Worm (Caenorhabditis elegans) whole organism, young adult: Measurements from ENCODE around the gene pyc-1.

Experiments
- B0035.1 ChIP-seq: sonication (generic microtip); optimal IDR thresholded peaks from 2 replicates; lab custom pipeline; 2016; ENCODE audit warnings: missing genetic modification characterization, mild to moderate bottlenecking, missing compliant biosample characterization, missing genotype, missing genetic modification reagents
- B0336.3 ChIP-seq: fragments of 200-800 bp; sonication (Bioruptor generic); IDR thresholded peaks from 2 replicates; pipeline ENCODE4 v1.3.6; 2022; ENCODE audit warnings: missing genetic modification characterization, missing compliant biosample characterization
- F22D6.2 ChIP-seq: sonication (generic microtip); optimal IDR thresholded peaks from 2 replicates; lab custom pipeline; 2016; ENCODE audit warnings: mild to moderate bottlenecking, missing genetic modification characterization, missing compliant biosample characterization
- F37B4.10 ChIP-seq: fragments of 200-800 bp; sonication (Bioruptor generic); IDR thresholded peaks from 2 replicates; pipeline ENCODE4 v1.3.6; 2022; ENCODE audit warnings: missing genetic modification characterization, missing compliant biosample characterization
- F39B2.1 ChIP-seq: fragments of 200-800 bp; sonication (Bioruptor generic); IDR thresholded peaks from 2 replicates; pipeline ENCODE4 v1.3.6; 2022; ENCODE audit warnings: missing genetic modification reagents, missing genetic modification characterization, missing compliant biosample characterization
- F49E8.2 ChIP-seq: sonication (generic microtip); optimal IDR thresholded peaks from 3 replicates; lab custom pipeline; 2017; ENCODE audit warnings: missing genetic modification characterization, mild to moderate bottlenecking, missing compliant biosample characterization, antibody characterized with exemption, moderate library complexity; ENCODE audit not compliant: insufficient read depth
- F57A8.1 ChIP-seq: fragments of 200-800 bp; sonication (Bioruptor generic); optimal IDR thresholded peaks from 2 replicates; lab custom pipeline; 2018; ENCODE audit warnings: mild to moderate bottlenecking, missing genetic modification characterization, moderate library complexity, missing compliant biosample characterization
- T07F8.4 ChIP-seq: sonication (generic microtip); optimal IDR thresholded peaks from 2 replicates; lab custom pipeline; 2016; ENCODE audit warnings: mild to moderate bottlenecking, missing genetic modification characterization, moderate library complexity, missing compliant biosample characterization
- Y53G8AR.9 ChIP-seq: fragments of 200-800 bp; sonication (Bioruptor generic); conservative IDR thresholded peaks from 2 replicates; pipeline ENCODE4 v1.3.6; 2022; ENCODE audit warnings: missing genetic modification reagents, missing genetic modification characterization, missing compliant biosample characterization
- Y56A3A.18 ChIP-seq: fragments of 200-800 bp; sonication (Bioruptor generic); IDR thresholded peaks from 2 replicates; pipeline ENCODE4 v1.3.6; 2022; ENCODE audit warnings: missing genetic modification reagents, missing genetic modification characterization, missing compliant biosample characterization
- Y67H2A.10 ChIP-seq: fragments of 200-800 bp; sonication (Bioruptor generic); conservative IDR thresholded peaks from 2 replicates; pipeline ENCODE4 v1.3.6; 2022; ENCODE audit warnings: missing genetic modification reagents, missing genetic modification characterization, missing compliant biosample characterization
- akir-1 ChIP-seq: fragments of 200-800 bp; sonication (Bioruptor generic); optimal IDR thresholded peaks from 2 replicates; lab custom pipeline; 2018; ENCODE audit warnings: mild to moderate bottlenecking, missing genetic modification characterization, moderate library complexity, missing compliant biosample characterization
- ama-1 ChIP-seq, 3 experiments: fragments of 150-350 bp in 1 of 3; sonication (generic microtip) in 2 of 3; optimal IDR thresholded peaks; 2 replicates each; lab custom pipeline; 2014 to 2018; ENCODE audit warnings: missing biosample characterization in 2 of 3, missing genetic modification characterization in 2 of 3, missing genetic modification reagents in 2 of 3
- attf-3 ChIP-seq: fragments of 200-800 bp; sonication (Bioruptor generic); conservative IDR thresholded peaks from 2 replicates; pipeline ENCODE4 v1.3.6; 2022; ENCODE audit warnings: missing genetic modification reagents, missing genetic modification characterization, missing compliant biosample characterization
- attf-6 ChIP-seq: fragments of 200-800 bp; sonication (Bioruptor generic); IDR thresholded peaks from 2 replicates; pipeline ENCODE4 v1.3.6; 2022; ENCODE audit warnings: missing genetic modification reagents, missing genetic modification characterization, missing compliant biosample characterization
- dpff-1 ChIP-seq: sonication (generic microtip); optimal IDR thresholded peaks from 2 replicates; lab custom pipeline; 2017; ENCODE audit warnings: mild to moderate bottlenecking, missing genetic modification characterization, missing compliant biosample characterization
- dpl-1 ChIP-seq: fragments of 150-350 bp; optimal IDR thresholded peaks from 2 replicates; lab custom pipeline; 2014; ENCODE audit warnings: missing biosample characterization, missing genetic modification reagents, missing genetic modification characterization
- efl-1 ChIP-seq: fragments of 150-350 bp; optimal IDR thresholded peaks from 2 replicates; lab custom pipeline; 2014; ENCODE audit warnings: missing biosample characterization, missing genetic modification reagents, missing genetic modification characterization
- egrh-3 ChIP-seq: fragments of 200-800 bp; sonication (Bioruptor generic); IDR thresholded peaks from 2 replicates; pipeline ENCODE4 v1.3.6; 2022; ENCODE audit warnings: missing genetic modification reagents, missing genetic modification characterization, missing compliant biosample characterization
- ekl-4 ChIP-seq: fragments of 200-800 bp; sonication (Bioruptor generic); IDR thresholded peaks from 2 replicates; pipeline ENCODE4 v1.3.6; 2022; ENCODE audit warnings: missing genetic modification reagents, missing genetic modification characterization, missing compliant biosample characterization
- ets-4 ChIP-seq: fragments of 200-800 bp; sonication (Bioruptor generic); optimal IDR thresholded peaks from 2 replicates; lab custom pipeline; 2018; ENCODE audit warnings: mild to moderate bottlenecking, missing genetic modification characterization, missing compliant biosample characterization
- hmg-1.2 ChIP-seq: fragments of 200-800 bp; sonication (Bioruptor generic); IDR thresholded peaks from 2 replicates; pipeline ENCODE4 v1.3.6; 2022; ENCODE audit warnings: missing genetic modification reagents, missing genetic modification characterization, missing compliant biosample characterization
- lag-1 ChIP-seq: fragments of 200-800 bp; sonication (Bioruptor generic); IDR thresholded peaks from 2 replicates; pipeline ENCODE4 v1.3.6; 2022; ENCODE audit warnings: missing genetic modification reagents, missing genetic modification characterization, missing compliant biosample characterization
- let-526 ChIP-seq: fragments of 200-800 bp; sonication (Bioruptor generic); IDR thresholded peaks from 2 replicates; pipeline ENCODE4 v1.3.6; 2022; ENCODE audit warnings: missing genetic modification reagents, missing genetic modification characterization, missing compliant biosample characterization
- lin-26 ChIP-seq: fragments of 200-800 bp; sonication (Bioruptor generic); IDR thresholded peaks from 2 replicates; pipeline ENCODE4 v1.3.6; 2022; ENCODE audit warnings: missing genetic modification reagents, missing genetic modification characterization, missing compliant biosample characterization
- lin-54 ChIP-seq: fragments of 200-800 bp; sonication (Bioruptor generic); optimal IDR thresholded peaks from 2 replicates; lab custom pipeline; 2018; ENCODE audit warnings: mild to moderate bottlenecking, missing genetic modification characterization, missing compliant biosample characterization
- madf-6 ChIP-seq: fragments of 200-800 bp; sonication (Bioruptor generic); IDR thresholded peaks from 2 replicates; pipeline ENCODE4 v1.3.6; 2022; ENCODE audit warnings: missing genetic modification reagents, missing genetic modification characterization, missing compliant biosample characterization
- madf-8 ChIP-seq: fragments of 200-800 bp; sonication (Bioruptor generic); conservative IDR thresholded peaks from 2 replicates; pipeline ENCODE4 v1.3.6; 2022; ENCODE audit warnings: missing genetic modification reagents, missing genetic modification characterization, missing compliant biosample characterization
- mxl-1 ChIP-seq: sonication (generic microtip); optimal IDR thresholded peaks from 2 replicates; lab custom pipeline; 2016; ENCODE audit warnings: missing genetic modification characterization, missing compliant biosample characterization
- nfyb-1 ChIP-seq: fragments of 200-800 bp; sonication (Bioruptor generic); IDR thresholded peaks from 2 replicates; pipeline ENCODE4 v1.3.6; 2022; ENCODE audit warnings: missing genetic modification reagents, missing genetic modification characterization, missing compliant biosample characterization
- nhr-179 ChIP-seq: sonication (generic microtip); optimal IDR thresholded peaks from 2 replicates; lab custom pipeline; 2016; ENCODE audit warnings: mild to moderate bottlenecking, missing genetic modification characterization, missing compliant biosample characterization
- nhr-90 ChIP-seq: sonication (generic microtip); optimal IDR thresholded peaks from 2 replicates; lab custom pipeline; 2016; ENCODE audit warnings: missing genotype, mild to moderate bottlenecking, missing genetic modification characterization, missing compliant biosample characterization
- pbrm-1 ChIP-seq: fragments of 200-800 bp; sonication (Bioruptor generic); IDR thresholded peaks from 2 replicates; pipeline ENCODE4 v1.3.6; 2022; ENCODE audit warnings: missing genetic modification reagents, missing genetic modification characterization, missing compliant biosample characterization
- repo-1 ChIP-seq: sonication (generic microtip); optimal IDR thresholded peaks from 2 replicates; lab custom pipeline; 2017; ENCODE audit warnings: mild to moderate bottlenecking, missing genetic modification characterization, missing compliant biosample characterization
- snpc-4 ChIP-seq, 5 experiments: fragments of 150-350 bp in 1 of 5; sonication (generic microtip) in 4 of 5; optimal IDR thresholded peaks; 2 replicates each; lab custom pipeline; 2014 to 2018; ENCODE audit warnings: missing genetic modification characterization in 5 of 5, missing biosample characterization in 3 of 5, antibody characterized with exemption in 2 of 5, mild to moderate bottlenecking in 2 of 5, missing compliant biosample characterization in 2 of 5, missing genotype in 2 of 5, moderate library complexity in 2 of 5, missing genetic modification reagents in 1 of 5
- sptf-2 ChIP-seq: fragments of 200-800 bp; sonication (Bioruptor generic); optimal IDR thresholded peaks from 2 replicates; lab custom pipeline; 2018; ENCODE audit warnings: mild to moderate bottlenecking, missing genetic modification characterization, missing compliant biosample characterization
- xnd-1 ChIP-seq: sonication (generic microtip); optimal IDR thresholded peaks from 2 replicates; lab custom pipeline; 2016; ENCODE audit warnings: missing genotype, missing genetic modification reagents, missing genetic modification characterization, missing compliant biosample characterization
- ztf-22 ChIP-seq: fragments of 200-800 bp; sonication (Bioruptor generic); optimal IDR thresholded peaks from 2 replicates; lab custom pipeline; 2018; ENCODE audit warnings: mild to moderate bottlenecking, missing genetic modification characterization, moderate library complexity, missing compliant biosample characterization
- ztf-25 ChIP-seq: fragments of 200-800 bp; sonication (Bioruptor generic); IDR thresholded peaks from 2 replicates; pipeline ENCODE4 v1.3.6; 2022; ENCODE audit warnings: missing genetic modification reagents, missing genetic modification characterization, missing compliant biosample characterization
- ztf-6 ChIP-seq: fragments of 200-800 bp; sonication (Bioruptor generic); IDR thresholded peaks from 2 replicates; pipeline ENCODE4 v1.3.6; 2022; ENCODE audit warnings: missing genetic modification reagents, missing genetic modification characterization, missing compliant biosample characterization

pyc-1 gene

DNA sequence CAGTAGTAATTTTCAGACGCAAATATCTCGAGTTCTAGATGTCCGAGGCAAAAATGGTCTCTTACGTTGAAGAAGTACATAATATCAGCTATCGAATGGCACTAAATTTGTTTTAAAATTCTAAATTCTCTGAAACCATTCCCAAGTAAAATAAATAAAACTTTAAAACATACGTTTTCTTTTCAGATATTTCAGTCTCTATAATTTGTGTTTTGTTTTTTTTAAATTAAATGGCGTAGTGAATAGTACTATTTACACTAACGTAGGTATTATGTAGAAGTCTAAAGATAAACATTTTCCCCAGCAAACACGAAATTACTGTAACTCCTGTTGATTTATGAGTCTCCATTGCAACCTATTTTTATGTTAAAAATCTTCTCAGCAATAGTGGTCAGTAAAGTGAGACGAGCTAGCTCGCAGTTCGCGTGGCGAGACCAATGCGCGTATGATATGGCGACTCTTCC, 5.0 kb downstream of the pyc-1 start (continued):
- TF ChIP-seq ztf-22 (GFP tag; lab: Kevin White, UChicago) (no peak), T07F8.4 (tag; lab: Kevin White, UChicago) (no peak), dpff-1 (tag; lab: Kevin White, UChicago) (no peak), F37B4.10 (GFP tag; lab: Robert Waterston, UW) (no peak), repo-1 (tag; lab: Kevin White, UChicago) (peak; percentile 82), sptf-2 (GFP tag; lab: Kevin White, UChicago) (no peak), nhr-179 (tag; lab: Kevin White, UChicago) (no peak), lin-26 (GFP tag; lab: Robert Waterston, UW) (peak; percentile 69; the same call in 1 of the 2 replicates), hmg-1.2 (GFP tag; lab: Robert Waterston, UW) (peak; percentile 15; the same call in 1 of the 2 replicates), egrh-3 (GFP tag; lab: Robert Waterston, UW) (no peak), lag-1 (GFP tag; lab: Robert Waterston, UW) (no peak), nfyb-1 (GFP tag; lab: Robert Waterston, UW) (peak; percentile 83), F22D6.2 (no peak), attf-3 (GFP tag; lab: Robert Waterston, UW) (no peak), xnd-1 (tag; lab: Kevin White, UChicago) (no peak), snpc-4 (GFP tag; optimal IDR thresholded peaks at IDR 0.05; lab: Kevin White, UChicago) (no peak), snpc-4 (tag; optimal IDR thresholded peaks at IDR 0.05; lab: Kevin White, UChicago) (no peak), madf-6 (GFP tag; lab: Robert Waterston, UW) (peak; percentile 59), Y56A3A.18 (GFP tag; lab: Robert Waterston, UW) (peak; percentile 91), F49E8.2 (tag; lab: Kevin White, UChicago) (no peak), ztf-25 (GFP tag; lab: Robert Waterston, UW) (no peak), F39B2.1 (GFP tag; lab: Robert Waterston, UW) (no peak), akir-1 (GFP tag; lab: Kevin White, UChicago) (no peak), efl-1 (GFP tag; lab: Kevin White, UChicago) (no peak), B0336.3 (GFP tag; lab: Robert Waterston, UW) (no peak), ets-4 (GFP tag; lab: Kevin White, UChicago) (no peak), nhr-90 (tag; lab: Kevin White, UChicago) (no peak), ama-1 (optimal IDR thresholded peaks at IDR 0.05; lab: Kevin White, UChicago) (no peak), ama-1 (GFP tag; optimal IDR thresholded peaks at IDR 0.05; lab: Kevin White, UChicago) (no peak), ekl-4 (peak; percentile 29; the same call in 1 of the 2 replicates), Y53G8AR.9 (GFP tag; lab: Robert Waterston, UW) (peak; percentile 91), madf-8 (GFP tag; lab: Robert Waterston, UW) (no peak), mxl-1 (tag; lab: Kevin White, UChicago) (no peak), pbrm-1 (GFP tag; lab: Robert Waterston, UW) (peak; percentile 66; the same call in 1 of the 2 replicates), Y67H2A.10 (GFP tag; lab: Robert Waterston, UW) (no peak), lin-54 (GFP tag; lab: Kevin White, UChicago) (no peak), ztf-6 (no peak), dpl-1 (no peak), B0035.1 (tag; lab: Kevin White, UChicago) (no peak), attf-6 (GFP tag; lab: Robert Waterston, UW) (no peak), F57A8.1 (GFP tag; lab: Kevin White, UChicago) (no peak), let-526 (GFP tag; lab: Robert Waterston, UW) (no peak)
